Worm (Caenorhabditis elegans) whole organism, L4/young adult: ENCODE data around the gene T02B11.4.

Experiments used
- W03F9.2 ChIP-seq: fragments of 150-350 bp; optimal IDR thresholded peaks from 2 replicates; lab custom pipeline; 2014; ENCODE audit warnings: missing biosample characterization, missing genetic modification characterization
- dao-5 ChIP-seq: sonication (generic microtip); optimal IDR thresholded peaks from 2 replicates; lab custom pipeline; 2016; ENCODE audit warnings: missing genotype, missing genetic modification characterization, moderate library complexity, missing compliant biosample characterization
- him-1 ChIP-seq: sonication (generic microtip); optimal IDR thresholded peaks from 2 replicates; lab custom pipeline; 2016; ENCODE audit warnings: missing genotype, missing genetic modification reagents, missing genetic modification characterization, missing compliant biosample characterization

DNA sequence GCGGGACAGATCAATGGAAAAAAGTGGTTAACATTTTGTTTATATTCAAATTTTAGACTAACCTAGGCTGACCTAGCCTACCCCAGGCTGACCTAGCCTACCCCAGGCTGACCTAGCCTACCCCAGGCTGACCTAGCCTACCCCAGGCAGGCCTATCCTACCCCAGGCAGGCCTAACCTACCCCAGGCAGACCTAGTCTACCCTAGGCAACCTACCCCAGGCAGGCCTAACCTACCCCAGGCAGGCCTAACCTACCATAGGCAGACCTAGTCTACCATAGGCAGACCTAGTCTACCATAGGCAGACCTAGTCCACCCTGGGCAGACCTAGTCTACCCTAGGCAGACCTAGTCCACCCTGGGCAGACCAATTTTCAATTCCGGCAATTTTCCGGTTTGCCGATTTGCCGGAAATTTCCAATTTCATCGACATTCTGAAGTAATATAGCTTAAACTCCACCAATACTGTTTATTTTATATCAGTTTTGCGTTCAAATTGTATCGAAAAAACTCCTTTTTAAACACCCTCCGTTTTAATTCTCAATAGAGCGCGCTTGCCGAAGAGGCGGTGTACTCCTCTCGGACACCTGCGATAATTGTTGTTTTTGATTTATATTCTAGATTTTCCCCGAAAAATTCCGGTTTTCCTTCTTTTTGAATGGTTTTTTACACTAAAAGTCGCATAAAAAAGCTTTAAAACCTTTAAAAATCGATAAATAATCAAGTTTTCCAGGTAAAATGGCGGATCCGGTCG is 33.5 kb upstream of the T02B11.4 start, which contains the start of gene trm-2A:
- TF ChIP-seq dao-5 (tag; lab: Kevin White, UChicago) (no peak), him-1 (tag; lab: Kevin White, UChicago) (no peak), W03F9.2 (tag; lab: Kevin White, UChicago) (peak; percentile 22)
